Fruit fly (Drosophila melanogaster) whole organism, adult: ENCODE results near the gene RpS19b.

Experiments
- CG11617 ChIP-seq: fragments of 200-800 bp; sonication (Bioruptor generic); optimal IDR thresholded peaks from 2 replicates; lab custom pipeline; 2017; ENCODE audit warnings: mild to moderate bottlenecking, missing biosample characterization, missing genetic modification reagents, missing genetic modification characterization
- CG1620 ChIP-seq: fragments of 200-800 bp; sonication (Bioruptor generic); optimal IDR thresholded peaks from 2 replicates; lab custom pipeline; 2016; ENCODE audit warnings: missing biosample characterization, missing genetic modification characterization
- CG7045 ChIP-seq: fragments of 200-800 bp; sonication (Bioruptor generic); optimal IDR thresholded peaks from 2 replicates; lab custom pipeline; 2017; ENCODE audit warnings: missing biosample characterization, mild to moderate bottlenecking, missing genetic modification characterization
- Mnt ChIP-seq: fragments of 200-800 bp; sonication (Bioruptor generic); optimal IDR thresholded peaks from 2 replicates; lab custom pipeline; 2016; ENCODE audit warnings: missing biosample characterization, mild to moderate bottlenecking, missing genetic modification characterization

- TF ChIP-seq CG11617 (GFP tag; lab: Kevin White, UChicago) (no peak), Mnt (GFP tag; lab: Kevin White, UChicago) (no peak), CG1620 (no peak), CG7045 (GFP tag; lab: Kevin White, UChicago) (no peak)
These were observed 14.9 kb upstream of the RpS19b start, which contains the start of gene CG12268 for dm6 chr3R:23948324-23948465.
